Worm (Caenorhabditis elegans) whole organism, L1 larva: ENCODE measurements around the gene F09C12.8.

Source experiments
- blmp-1 ChIP-seq: fragments of 150-350 bp; optimal IDR thresholded peaks from 2 replicates; lab custom pipeline; 2014; ENCODE audit warnings: missing biosample characterization, missing genetic modification characterization
- nhr-11 ChIP-seq: fragments of 150-350 bp; optimal IDR thresholded peaks from 2 replicates; lab custom pipeline; 2014; ENCODE audit warnings: missing biosample characterization, missing genetic modification characterization
- nhr-12 ChIP-seq: sonication (generic microtip); optimal IDR thresholded peaks from 2 replicates; lab custom pipeline; 2017; ENCODE audit warnings: missing biosample characterization, missing genetic modification characterization
- nhr-76 ChIP-seq: sonication (generic microtip); optimal IDR thresholded peaks from 2 replicates; lab custom pipeline; 2017; ENCODE audit warnings: missing biosample characterization, missing genetic modification characterization
- pag-3 ChIP-seq: sonication (generic microtip); optimal IDR thresholded peaks from 2 replicates; lab custom pipeline; 2017; ENCODE audit warnings: missing genetic modification characterization, mild to moderate bottlenecking, missing compliant biosample characterization, antibody characterized with exemption, borderline replicate concordance; ENCODE audit not compliant: insufficient read depth
- rnt-1 ChIP-seq: sonication (generic microtip); optimal IDR thresholded peaks from 2 replicates; lab custom pipeline; 2016; ENCODE audit warnings: mild to moderate bottlenecking, missing genetic modification characterization, moderate library complexity, missing compliant biosample characterization
- skn-1 ChIP-seq: fragments of 150-350 bp; optimal IDR thresholded peaks from 2 replicates; lab custom pipeline; 2014; ENCODE audit warnings: missing biosample characterization, missing genetic modification characterization
- tlp-1 ChIP-seq: fragments of 150-350 bp; optimal IDR thresholded peaks from 2 replicates; lab custom pipeline; 2014; ENCODE audit warnings: missing biosample characterization, missing genetic modification characterization
- unc-62 ChIP-seq: fragments of 150-350 bp; optimal IDR thresholded peaks from 2 replicates; lab custom pipeline; 2014; ENCODE audit warnings: missing biosample characterization, missing genetic modification reagents, missing genetic modification characterization

DNA sequence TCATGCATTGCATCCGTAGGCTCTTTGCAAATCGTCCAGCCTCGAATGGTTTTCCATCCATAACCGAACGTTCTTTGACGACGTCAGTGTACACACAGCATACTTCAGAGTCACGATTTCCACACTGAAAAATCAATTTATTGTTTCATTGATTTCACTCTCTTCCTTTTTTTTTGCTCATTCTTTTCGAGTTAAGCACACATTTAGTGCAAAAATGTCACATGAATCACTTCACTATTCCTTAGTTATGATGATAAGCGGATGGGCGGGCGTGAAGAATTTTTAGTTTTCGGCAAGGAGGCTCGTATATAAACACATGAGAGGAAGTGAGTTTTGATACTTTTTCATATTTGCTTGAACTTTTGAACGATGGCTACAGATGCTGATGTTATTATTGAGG lies 26.7 kb upstream of the F09C12.8 start, which contains the start of gene txt-9:
- TF ChIP-seq rnt-1 (no peak), unc-62 (no peak), pag-3 (tag; lab: Kevin White, UChicago) (no peak), tlp-1 (tag; lab: Kevin White, UChicago) (no peak), nhr-76 (tag; lab: Kevin White, UChicago) (no peak), nhr-11 (tag; lab: Kevin White, UChicago) (no peak), skn-1 (tag; lab: Kevin White, UChicago) (no peak), nhr-12 (tag; lab: Kevin White, UChicago) (no peak), blmp-1 (tag; lab: Kevin White, UChicago) (no peak)
